Fruit fly (Drosophila melanogaster) whole organism, embryonic: ENCODE measurements around the gene CG43121.
A peak's percentile ranks its signal among the peaks of the same experiment; 100 is the strongest.

ENCODE experiments used
- Atf-2 ChIP-seq: fragments of 200-800 bp; sonication (Bioruptor generic); optimal IDR thresholded peaks from 2 replicates; lab custom pipeline; 2016; ENCODE audit warnings: missing biosample characterization, missing genetic modification characterization
- BtbVII ChIP-seq: fragments of 200-800 bp; sonication (Bioruptor generic); optimal IDR thresholded peaks from 3 replicates; lab custom pipeline; 2017; ENCODE audit warnings: missing biosample characterization, mild to moderate bottlenecking, missing genetic modification characterization
- CG10654 ChIP-seq: fragments of 200-800 bp; sonication (Bioruptor generic); optimal IDR thresholded peaks from 2 replicates; lab custom pipeline; 2016; ENCODE audit warnings: missing biosample characterization, missing genetic modification characterization
- CG11560 ChIP-seq: fragments of 200-800 bp; sonication (Bioruptor generic); IDR thresholded peaks from 3 replicates; pipeline ENCODE4 v1.3.6; 2022; ENCODE audit warnings: missing biosample characterization, missing genetic modification characterization
- CG12071 ChIP-seq: fragments of 200-800 bp; sonication (Bioruptor generic); optimal IDR thresholded peaks from 3 replicates; lab custom pipeline; 2018; ENCODE audit warnings: missing biosample characterization, mild to moderate bottlenecking, missing genetic modification characterization
- CG12104 ChIP-seq: fragments of 200-800 bp; sonication (Bioruptor generic); optimal IDR thresholded peaks from 3 replicates; lab custom pipeline; 2016; ENCODE audit warnings: missing biosample characterization, missing genetic modification characterization
- CG12219 ChIP-seq: fragments of 200-800 bp; sonication (Bioruptor generic); optimal IDR thresholded peaks from 3 replicates; lab custom pipeline; 2018; ENCODE audit warnings: missing biosample characterization, mild to moderate bottlenecking, missing genetic modification characterization
- CG13296 ChIP-seq: fragments of 200-800 bp; sonication (Bioruptor generic); optimal IDR thresholded peaks from 3 replicates; lab custom pipeline; 2018; ENCODE audit warnings: missing biosample characterization, mild to moderate bottlenecking, missing genetic modification characterization
- CG17385 ChIP-seq: fragments of 200-800 bp; sonication (Bioruptor generic); optimal IDR thresholded peaks from 3 replicates; lab custom pipeline; 2018; ENCODE audit warnings: missing biosample characterization, mild to moderate bottlenecking, missing genetic modification characterization
- CG2199 ChIP-seq: fragments of 200-800 bp; sonication (Bioruptor generic); IDR thresholded peaks from 3 replicates; pipeline ENCODE4 v1.3.6; 2022; ENCODE audit warnings: missing biosample characterization, missing genetic modification characterization
- CG2202 ChIP-seq: fragments of 200-800 bp; sonication (Bioruptor generic); optimal IDR thresholded peaks from 2 replicates; lab custom pipeline; 2018; ENCODE audit warnings: missing biosample characterization, mild to moderate bottlenecking, missing genetic modification characterization
- CG2712 ChIP-seq: fragments of 200-800 bp; optimal IDR thresholded peaks from 3 replicates; lab custom pipeline; 2019; ENCODE audit warnings: missing biosample characterization, mild to moderate bottlenecking, missing genetic modification characterization, moderate library complexity
- CG32532 ChIP-seq: fragments of 200-800 bp; sonication (Bioruptor generic); IDR thresholded peaks from 2 replicates; pipeline ENCODE4 v1.3.6; 2022; ENCODE audit warnings: missing biosample characterization, missing genetic modification characterization
- CG3281 ChIP-seq: fragments of 200-800 bp; sonication (Bioruptor generic); optimal IDR thresholded peaks from 3 replicates; lab custom pipeline; 2017; ENCODE audit warnings: missing biosample characterization, mild to moderate bottlenecking, missing genetic modification characterization
- CG34224 ChIP-seq: fragments of 200-800 bp; sonication (Bioruptor generic); IDR thresholded peaks from 3 replicates; pipeline ENCODE4 v1.3.6; 2022; ENCODE audit warnings: missing biosample characterization, missing genetic modification characterization; ENCODE audit not compliant: partially characterized antibody
- CG3847 ChIP-seq: fragments of 200-800 bp; sonication (Bioruptor generic); IDR thresholded peaks from 2 replicates; pipeline ENCODE4 v1.3.6; 2022; ENCODE audit warnings: missing biosample characterization, missing genetic modification characterization
- CG4617 ChIP-seq: fragments of 200-800 bp; sonication (Bioruptor generic); optimal IDR thresholded peaks from 3 replicates; lab custom pipeline; 2016; ENCODE audit warnings: missing biosample characterization, missing genetic modification characterization, borderline replicate concordance
- CG6175 ChIP-seq: fragments of 200-800 bp; sonication (Bioruptor generic); IDR thresholded peaks from 3 replicates; pipeline ENCODE4 v1.3.6; 2022; ENCODE audit warnings: missing biosample characterization, missing genetic modification characterization
- CG8290 ChIP-seq, 3 experiments: fragments of 200-800 bp; sonication (Bioruptor generic); optimal IDR thresholded peaks; 2 replicates each; lab custom pipeline; 2016 to 2019; ENCODE audit warnings: missing biosample characterization in 3 of 3, missing genetic modification characterization in 3 of 3, mild to moderate bottlenecking in 2 of 3, moderate library complexity in 1 of 3
- CG8478 ChIP-seq: fragments of >200 bp; optimal IDR thresholded peaks from 2 replicates; lab custom pipeline; 2018
- CG8944 ChIP-seq: fragments of 200-800 bp; sonication (Bioruptor generic); optimal IDR thresholded peaks from 3 replicates; lab custom pipeline; 2016; ENCODE audit warnings: missing biosample characterization, missing genetic modification characterization
- CG9437 ChIP-seq: fragments of 200-800 bp; sonication (Bioruptor generic); optimal IDR thresholded peaks from 2 replicates; lab custom pipeline; 2018; ENCODE audit warnings: missing biosample characterization, mild to moderate bottlenecking, missing genetic modification characterization
- CG9876 ChIP-seq: fragments of 200-800 bp; sonication (Bioruptor generic); optimal IDR thresholded peaks from 2 replicates; lab custom pipeline; 2016; ENCODE audit warnings: missing biosample characterization, missing genetic modification characterization
- D ChIP-seq, 2 experiments: fragments of 200-800 bp in 1 of 2; fragments of >200 bp in 1 of 2; sonication (Bioruptor generic) in 1 of 2; optimal IDR thresholded peaks; 2 replicates in 1 of 2; 3 replicates in 1 of 2; lab custom pipeline; 2017; ENCODE audit warnings: mild to moderate bottlenecking in 1 of 2, missing biosample characterization in 1 of 2, missing genetic modification characterization in 1 of 2, missing genetic modification reagents in 1 of 2
- Doc3 ChIP-seq: fragments of 200-800 bp; sonication (Bioruptor generic); IDR thresholded peaks from 3 replicates; pipeline ENCODE4 v1.3.6; 2022; ENCODE audit warnings: missing biosample characterization, missing genetic modification characterization; ENCODE audit not compliant: partially characterized antibody
- GATAe ChIP-seq: fragments of 200-800 bp; sonication (Bioruptor generic); conservative IDR thresholded peaks from 2 replicates; pipeline ENCODE4 v1.3.6; 2022; ENCODE audit warnings: missing biosample characterization, missing genetic modification characterization
- Hmx ChIP-seq: fragments of 200-800 bp; sonication (Bioruptor generic); optimal IDR thresholded peaks from 2 replicates; lab custom pipeline; 2016; ENCODE audit warnings: missing biosample characterization, missing genetic modification characterization
- Hr51 ChIP-seq, 2 experiments: fragments of 200-800 bp; sonication (Bioruptor generic); optimal IDR thresholded peaks; 2 replicates in 1 of 2; 3 replicates in 1 of 2; lab custom pipeline; 2016 to 2018; ENCODE audit warnings: missing biosample characterization in 2 of 2, missing genetic modification characterization in 2 of 2, mild to moderate bottlenecking in 1 of 2, moderate library complexity in 1 of 2
- Mrtf ChIP-seq: fragments of 200-800 bp; sonication (Bioruptor generic); IDR thresholded peaks from 3 replicates; pipeline ENCODE4 v1.3.6; 2022; ENCODE audit warnings: missing biosample characterization, missing genetic modification characterization
- Nf-YC ChIP-seq: fragments of 200-800 bp; optimal IDR thresholded peaks from 3 replicates; lab custom pipeline; 2019; ENCODE audit warnings: missing biosample characterization, mild to moderate bottlenecking, missing genetic modification characterization, moderate library complexity
- Oli ChIP-seq: fragments of 200-800 bp; sonication (Bioruptor generic); optimal IDR thresholded peaks from 2 replicates; lab custom pipeline; 2018; ENCODE audit warnings: missing biosample characterization, mild to moderate bottlenecking, missing genetic modification characterization, moderate library complexity
- Rx ChIP-seq: fragments of 200-800 bp; sonication (Bioruptor generic); IDR thresholded peaks from 2 replicates; pipeline ENCODE4 v1.3.6; 2022; ENCODE audit warnings: missing biosample characterization, missing genetic modification characterization
- Six4 ChIP-seq: fragments of 200-800 bp; sonication (Bioruptor generic); optimal IDR thresholded peaks from 2 replicates; lab custom pipeline; 2016; ENCODE audit warnings: missing biosample characterization, missing genetic modification characterization
- Sox100B ChIP-seq: fragments of 200-800 bp; sonication (Bioruptor generic); optimal IDR thresholded peaks from 3 replicates; lab custom pipeline; 2018; ENCODE audit warnings: missing biosample characterization, mild to moderate bottlenecking, missing genetic modification characterization
- Sry-β ChIP-seq: fragments of 200-800 bp; sonication (Bioruptor generic); optimal IDR thresholded peaks from 2 replicates; lab custom pipeline; 2018; ENCODE audit warnings: missing biosample characterization, mild to moderate bottlenecking, missing genetic modification characterization, moderate library complexity
- ab ChIP-seq: fragments of 200-800 bp; sonication (Bioruptor generic); optimal IDR thresholded peaks from 2 replicates; lab custom pipeline; 2016; ENCODE audit warnings: missing biosample characterization, missing genetic modification characterization
- ase ChIP-seq: fragments of 200-800 bp; sonication (Bioruptor generic); IDR thresholded peaks from 3 replicates; pipeline ENCODE4 v1.3.6; 2022; ENCODE audit warnings: missing biosample characterization, missing genetic modification characterization
- az2 ChIP-seq: fragments of 200-800 bp; sonication (Bioruptor generic); optimal IDR thresholded peaks from 3 replicates; lab custom pipeline; 2016; ENCODE audit warnings: missing biosample characterization, missing genetic modification characterization
- bcd ChIP-seq: fragments of 200-800 bp; sonication (Bioruptor generic); optimal IDR thresholded peaks from 2 replicates; lab custom pipeline; 2017; ENCODE audit warnings: missing biosample characterization, mild to moderate bottlenecking, missing genetic modification characterization
- cato ChIP-seq: fragments of 200-800 bp; sonication (Bioruptor generic); optimal IDR thresholded peaks from 2 replicates; lab custom pipeline; 2016; ENCODE audit warnings: missing biosample characterization, missing genetic modification characterization, borderline replicate concordance
- caup ChIP-seq: fragments of 200-800 bp; sonication (Bioruptor generic); optimal IDR thresholded peaks from 3 replicates; lab custom pipeline; 2017; ENCODE audit warnings: missing biosample characterization, mild to moderate bottlenecking, missing genetic modification characterization, moderate library complexity; ENCODE audit not compliant: severe bottlenecking
- esg ChIP-seq: fragments of 200-800 bp; sonication (Bioruptor generic); conservative IDR thresholded peaks from 2 replicates; pipeline ENCODE4 v1.3.6; 2022; ENCODE audit warnings: missing biosample characterization, missing genetic modification characterization
- gsb-n ChIP-seq: fragments of 200-800 bp; sonication (Bioruptor generic); optimal IDR thresholded peaks from 3 replicates; lab custom pipeline; 2018; ENCODE audit warnings: missing biosample characterization, mild to moderate bottlenecking, missing genetic modification characterization
- ham ChIP-seq: fragments of 200-800 bp; sonication (Bioruptor generic); IDR thresholded peaks from 2 replicates; pipeline ENCODE4 v1.3.6; 2022; ENCODE audit warnings: missing biosample characterization, missing genetic modification characterization
- jing ChIP-seq: fragments of 200-800 bp; sonication (Bioruptor generic); optimal IDR thresholded peaks from 2 replicates; lab custom pipeline; 2018; ENCODE audit warnings: missing biosample characterization, mild to moderate bottlenecking, missing genetic modification characterization
- mirr ChIP-seq: fragments of 200-800 bp; sonication (Bioruptor generic); optimal IDR thresholded peaks from 3 replicates; lab custom pipeline; 2018; ENCODE audit warnings: missing biosample characterization, mild to moderate bottlenecking, missing genetic modification characterization
- onecut ChIP-seq: fragments of 200-800 bp; sonication (Bioruptor generic); IDR thresholded peaks from 2 replicates; pipeline ENCODE4 v1.3.6; 2022; ENCODE audit warnings: missing biosample characterization, missing genetic modification characterization
- salm ChIP-seq: fragments of 200-800 bp; sonication (Bioruptor generic); optimal IDR thresholded peaks from 2 replicates; lab custom pipeline; 2018; ENCODE audit warnings: missing biosample characterization, mild to moderate bottlenecking, missing genetic modification characterization
- sr ChIP-seq: fragments of 200-800 bp; sonication (Bioruptor generic); IDR thresholded peaks from 3 replicates; pipeline ENCODE4 v1.3.6; 2022; ENCODE audit warnings: missing biosample characterization, missing genetic modification characterization
- stc ChIP-seq: fragments of 200-800 bp; sonication (Bioruptor generic); IDR thresholded peaks from 2 replicates; pipeline ENCODE4 v1.3.6; 2022; ENCODE audit warnings: missing biosample characterization, missing genetic modification characterization
- tup ChIP-seq: fragments of 200-800 bp; sonication (Bioruptor generic); optimal IDR thresholded peaks from 2 replicates; lab custom pipeline; 2016; ENCODE audit warnings: missing biosample characterization, mild to moderate bottlenecking, missing genetic modification characterization, moderate library complexity

The CG43121 gene

DNA sequence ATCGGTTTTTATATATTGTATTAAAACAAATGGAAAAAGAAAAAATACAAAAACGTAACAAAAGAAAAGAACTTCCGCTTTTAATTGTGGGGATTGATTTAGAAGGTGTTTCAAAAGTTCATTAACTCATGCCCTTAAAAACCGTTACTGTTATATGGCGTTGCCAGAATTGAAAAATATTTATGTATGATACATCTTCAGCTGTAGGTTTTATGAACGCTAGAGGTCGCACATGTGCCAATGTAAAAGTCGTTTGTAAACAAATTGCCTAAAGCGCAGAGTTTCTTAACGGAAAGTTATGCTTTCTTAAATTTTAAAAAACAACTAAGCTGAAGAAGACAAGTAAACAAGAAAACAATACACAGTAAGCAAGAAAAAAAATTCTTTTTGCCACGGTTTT, 691 bp downstream of the CG43121 start (continued):
- TF ChIP-seq CG9876 (GFP tag; lab: Kevin White, UChicago) = no peak
- TF ChIP-seq CG6175 (GFP tag; lab: Robert Waterston, UW) = no peak
- no peak for TF ChIP-seq CG13296 (GFP tag; lab: Kevin White, UChicago)
- no peak for TF ChIP-seq salm (tag; lab: Kevin White, UChicago)
- no peak for TF ChIP-seq Atf-2 (GFP tag; lab: Kevin White, UChicago)
- TF ChIP-seq CG12071 (GFP tag; lab: Kevin White, UChicago) = no peak
- no peak for TF ChIP-seq bcd (GFP tag; lab: Kevin White, UChicago)
- TF ChIP-seq Six4 (GFP tag; lab: Kevin White, UChicago) = no peak
- TF ChIP-seq D (optimal IDR thresholded peaks at IDR 0.05; lab: Kevin White, UChicago) = no peak
- no peak for TF ChIP-seq D (GFP tag; optimal IDR thresholded peaks at IDR 0.05; lab: Kevin White, UChicago)
- TF ChIP-seq az2 (GFP tag; lab: Kevin White, UChicago) = no peak
- no peak for TF ChIP-seq CG17385 (GFP tag; lab: Kevin White, UChicago)
- no peak for TF ChIP-seq CG3281
- no peak for TF ChIP-seq Hr51 (GFP tag; optimal IDR thresholded peaks at IDR 0.05; lab: Kevin White, UChicago)
- TF ChIP-seq Hmx (GFP tag; lab: Kevin White, UChicago) = no peak
- no peak for TF ChIP-seq CG4617
- TF ChIP-seq esg = no peak
- no peak for TF ChIP-seq CG9437 (GFP tag; lab: Kevin White, UChicago)
- no peak for TF ChIP-seq gsb-n
- no peak for TF ChIP-seq Oli (tag; lab: Kevin White, UChicago)
- TF ChIP-seq ase = no peak
- no peak for TF ChIP-seq CG8290 (GFP tag; optimal IDR thresholded peaks at IDR 0.05; lab: Kevin White, UChicago)
- peak in 1 of 2 experiments; percentile 34 for TF ChIP-seq CG8290 (tag; optimal IDR thresholded peaks at IDR 0.05; lab: Kevin White, UChicago)
- no peak for TF ChIP-seq tup
- TF ChIP-seq Sry-β = no peak
- no peak for TF ChIP-seq sr (GFP tag; lab: Robert Waterston, UW)
- no peak for TF ChIP-seq stc
- no peak for TF ChIP-seq Nf-YC (tag; lab: Kevin White, UChicago)
- no peak for TF ChIP-seq caup (GFP tag; lab: Kevin White, UChicago)
- no peak for TF ChIP-seq jing (GFP tag; lab: Kevin White, UChicago)
- TF ChIP-seq CG11560 (tag; lab: Robert Waterston, UW) = no peak
- TF ChIP-seq Doc3 (GFP tag; lab: Robert Waterston, UW) = no peak
- no peak for TF ChIP-seq GATAe
- TF ChIP-seq mirr (GFP tag; lab: Kevin White, UChicago) = no peak
- no peak for TF ChIP-seq CG2202 (tag; lab: Kevin White, UChicago)
- no peak for TF ChIP-seq CG12104 (GFP tag; lab: Kevin White, UChicago)
- TF ChIP-seq CG32532 (GFP tag; lab: Robert Waterston, UW) = 0 out of 2 replicates have a peak, but pooled peaks have one; percentile 23
- TF ChIP-seq CG2712 (tag; lab: Kevin White, UChicago) = peak; percentile 53
- no peak for TF ChIP-seq ab (GFP tag; lab: Kevin White, UChicago)
- no peak for TF ChIP-seq CG34224 (GFP tag; lab: Robert Waterston, UW)
- TF ChIP-seq ham (GFP tag; lab: Robert Waterston, UW) = no peak
- no peak for TF ChIP-seq BtbVII (GFP tag; lab: Kevin White, UChicago)
- TF ChIP-seq CG8944 (GFP tag; lab: Kevin White, UChicago) = no peak
- peak; percentile 90 for TF ChIP-seq CG2199 (GFP tag; lab: Robert Waterston, UW)
- TF ChIP-seq Sox100B (GFP tag; lab: Kevin White, UChicago) = no peak
- TF ChIP-seq CG12219 = no peak
- no peak for TF ChIP-seq CG10654 (GFP tag; lab: Kevin White, UChicago)
- peak; percentile 60 for TF ChIP-seq CG3847 (GFP tag; lab: Robert Waterston, UW)
- TF ChIP-seq Rx = no peak
- TF ChIP-seq CG8478 (lab: Kevin White, UChicago) = no peak
- TF ChIP-seq onecut (GFP tag; lab: Robert Waterston, UW) = no peak
- no peak for TF ChIP-seq cato (GFP tag; lab: Kevin White, UChicago)
- no peak for TF ChIP-seq Mrtf (GFP tag; lab: Robert Waterston, UW)
